Fruit fly (Drosophila melanogaster) whole organism, pupa: Measurements from ENCODE around the gene pasi2.

Source experiments
- CG10348 ChIP-seq: fragments of 200-800 bp; sonication (Bioruptor generic); IDR thresholded peaks from 2 replicates; pipeline ENCODE4 v1.3.6; 2022; ENCODE audit warnings: missing biosample characterization, missing genetic modification characterization
- CG12605 ChIP-seq: fragments of 200-800 bp; sonication (Bioruptor generic); IDR thresholded peaks from 2 replicates; pipeline ENCODE4 v1.3.6; 2022; ENCODE audit warnings: missing biosample characterization, missing genetic modification characterization
- CG13204 ChIP-seq: fragments of 200-800 bp; sonication (Bioruptor generic); optimal IDR thresholded peaks from 2 replicates; lab custom pipeline; 2018; ENCODE audit warnings: missing biosample characterization, mild to moderate bottlenecking, missing genetic modification characterization, moderate library complexity
- CG14655 ChIP-seq: fragments of 200-800 bp; sonication (Bioruptor generic); optimal IDR thresholded peaks from 3 replicates; lab custom pipeline; 2017; ENCODE audit warnings: mild to moderate bottlenecking, missing biosample characterization, missing genetic modification reagents, missing genetic modification characterization
- CG15710 ChIP-seq: fragments of 200-800 bp; sonication (Bioruptor generic); optimal IDR thresholded peaks from 2 replicates; lab custom pipeline; 2018; ENCODE audit warnings: missing biosample characterization, mild to moderate bottlenecking, missing genetic modification characterization, moderate library complexity
- CG17806 ChIP-seq: fragments of 200-800 bp; sonication (Bioruptor generic); optimal IDR thresholded peaks from 2 replicates; lab custom pipeline; 2018; ENCODE audit warnings: missing biosample characterization, mild to moderate bottlenecking, missing genetic modification characterization, moderate library complexity
- CG32121 ChIP-seq: fragments of 200-800 bp; sonication (Bioruptor generic); IDR thresholded peaks from 2 replicates; pipeline ENCODE4 v1.3.6; 2022; ENCODE audit warnings: missing biosample characterization, missing genetic modification characterization
- CG34367 ChIP-seq: fragments of 200-800 bp; sonication (Bioruptor generic); optimal IDR thresholded peaks from 2 replicates; lab custom pipeline; 2018; ENCODE audit warnings: missing biosample characterization, mild to moderate bottlenecking, missing genetic modification characterization
- CG4496 ChIP-seq: fragments of 200-800 bp; sonication (Bioruptor generic); IDR thresholded peaks from 3 replicates; pipeline ENCODE4 v1.3.6; 2022; ENCODE audit warnings: missing biosample characterization, missing genetic modification characterization
- CG8159 ChIP-seq: fragments of 200-800 bp; sonication (Bioruptor generic); optimal IDR thresholded peaks from 3 replicates; lab custom pipeline; 2018; ENCODE audit warnings: missing biosample characterization, mild to moderate bottlenecking, missing genetic modification characterization, moderate library complexity
- CG8301 ChIP-seq: fragments of 200-800 bp; sonication (Bioruptor generic); optimal IDR thresholded peaks from 2 replicates; lab custom pipeline; 2018; ENCODE audit warnings: missing biosample characterization, mild to moderate bottlenecking, missing genetic modification characterization
- CG9948 ChIP-seq: fragments of 200-800 bp; sonication (Bioruptor generic); optimal IDR thresholded peaks from 2 replicates; lab custom pipeline; 2018; ENCODE audit warnings: missing biosample characterization, mild to moderate bottlenecking, missing genetic modification characterization, moderate library complexity
- D1 ChIP-seq: fragments of 200-800 bp; sonication (Bioruptor generic); optimal IDR thresholded peaks from 2 replicates; lab custom pipeline; 2018; ENCODE audit warnings: missing biosample characterization, mild to moderate bottlenecking, missing genetic modification characterization, moderate library complexity
- EcR ChIP-seq: fragments of 200-800 bp; sonication (Bioruptor generic); optimal IDR thresholded peaks from 3 replicates; lab custom pipeline; 2019; ENCODE audit warnings: missing biosample characterization, missing genetic modification characterization, mild to moderate bottlenecking, moderate library complexity, missing genetic modification reagents
- Ets98B ChIP-seq: fragments of 200-800 bp; sonication (Bioruptor generic); IDR thresholded peaks from 2 replicates; pipeline ENCODE4 v1.3.6; 2022; ENCODE audit warnings: missing biosample characterization, missing genetic modification characterization
- Pif1A ChIP-seq: fragments of 200-800 bp; sonication (Bioruptor generic); optimal IDR thresholded peaks from 3 replicates; lab custom pipeline; 2016; ENCODE audit warnings: missing biosample characterization, missing genetic modification characterization
- Pif1B ChIP-seq: fragments of 200-800 bp; sonication (Bioruptor generic); optimal IDR thresholded peaks from 3 replicates; lab custom pipeline; 2016; ENCODE audit warnings: missing biosample characterization, missing genetic modification characterization
- Snoo ChIP-seq: fragments of 200-800 bp; sonication (Bioruptor generic); optimal IDR thresholded peaks from 3 replicates; lab custom pipeline; 2017; ENCODE audit warnings: missing biosample characterization, mild to moderate bottlenecking, missing genetic modification characterization, inconsistent platforms
- fd96Ca ChIP-seq: fragments of 200-800 bp; sonication (Bioruptor generic); IDR thresholded peaks from 3 replicates; pipeline ENCODE4 v1.3.6; 2022; ENCODE audit warnings: missing biosample characterization, missing genetic modification characterization
- gl ChIP-seq: fragments of 200-800 bp; sonication (Bioruptor generic); optimal IDR thresholded peaks from 2 replicates; lab custom pipeline; 2018; ENCODE audit warnings: missing biosample characterization, mild to moderate bottlenecking, missing genetic modification characterization
- rn ChIP-seq: fragments of 200-800 bp; sonication (Bioruptor generic); IDR thresholded peaks from 2 replicates; pipeline ENCODE4 v1.3.6; 2022; ENCODE audit warnings: missing biosample characterization, missing genetic modification characterization

pasi2 gene

dm6 chr3R:9363066-9363719 lies 28.2 kb downstream of the pasi2 start, which contains the start of gene CG18473:
Gene CG18473 (plus strand): TSS chr3R:9363305.
- TF ChIP-seq Pif1B (GFP tag; lab: Kevin White, UChicago) (no peak), CG13204 (GFP tag; lab: Kevin White, UChicago) (no peak), Ets98B (no peak), D1 (tag; lab: Kevin White, UChicago) (no peak), Pif1A (GFP tag; lab: Kevin White, UChicago) (no peak)

dm6 chr3R:9365121-9365520 lies 30.2 kb downstream of the pasi2 start, which contains the start of gene Srr:
Gene Srr (plus strand): TSS chr3R:9365398.
- TF ChIP-seq rn (GFP tag; lab: Robert Waterston, UW), result no peak
- no peak for TF ChIP-seq CG15710
- no peak for TF ChIP-seq CG32121 (GFP tag; lab: Robert Waterston, UW)
- no peak for TF ChIP-seq CG14655 (GFP tag; lab: Kevin White, UChicago)
- TF ChIP-seq CG4496 (GFP tag; lab: Robert Waterston, UW), result no peak
- TF ChIP-seq CG10348 (GFP tag; lab: Robert Waterston, UW), result no peak
- TF ChIP-seq gl (tag; lab: Kevin White, UChicago), result no peak
- TF ChIP-seq Ets98B, result no peak
- no peak for TF ChIP-seq D1 (tag; lab: Kevin White, UChicago)
- TF ChIP-seq CG17806, result no peak
- TF ChIP-seq, all 21 proteins: peak for 0

dm6 chr3R:9365893-9366500 lies 31.0 kb downstream of the pasi2 start:
- TF ChIP-seq Ets98B (no peak), D1 (tag; lab: Kevin White, UChicago) (no peak), rn (GFP tag; lab: Robert Waterston, UW) (no peak), CG15710 (no peak), gl (tag; lab: Kevin White, UChicago) (no peak), CG4496 (GFP tag; lab: Robert Waterston, UW) (no peak), Pif1B (GFP tag; lab: Kevin White, UChicago) (no peak), CG9948 (tag; lab: Kevin White, UChicago) (no peak), CG32121 (GFP tag; lab: Robert Waterston, UW) (no peak), EcR (GFP tag; lab: Kevin White, UChicago) (no peak), CG13204 (GFP tag; lab: Kevin White, UChicago) (no peak), fd96Ca (GFP tag; lab: Robert Waterston, UW) (no peak), CG8301 (tag; lab: Kevin White, UChicago) (no peak), CG14655 (GFP tag; lab: Kevin White, UChicago) (no peak), CG8159 (tag; lab: Kevin White, UChicago) (no peak), Snoo (tag; lab: Kevin White, UChicago) (no peak), CG34367 (tag; lab: Kevin White, UChicago) (no peak), CG12605 (no peak), CG17806 (no peak), CG10348 (GFP tag; lab: Robert Waterston, UW) (no peak)

dm6 chr3R:9370413-9370812 lies 35.4 kb downstream of the pasi2 start:
- no peak for TF ChIP-seq CG9948 (tag; lab: Kevin White, UChicago)
- TF ChIP-seq Ets98B, result peak; percentile 63; the same call in 1 of the 2 replicates
- TF ChIP-seq rn (GFP tag; lab: Robert Waterston, UW), result no peak
- no peak for TF ChIP-seq CG8159 (tag; lab: Kevin White, UChicago)
- TF ChIP-seq CG8301 (tag; lab: Kevin White, UChicago), result peak; percentile 33
- TF ChIP-seq CG4496 (GFP tag; lab: Robert Waterston, UW), result no peak
- TF ChIP-seq CG14655 (GFP tag; lab: Kevin White, UChicago), result no peak
- no peak for TF ChIP-seq gl (tag; lab: Kevin White, UChicago)
- TF ChIP-seq D1 (tag; lab: Kevin White, UChicago), result no peak
- no peak for TF ChIP-seq fd96Ca (GFP tag; lab: Robert Waterston, UW)
- TF ChIP-seq CG17806, result no peak
- TF ChIP-seq Pif1A (GFP tag; lab: Kevin White, UChicago), result peak; percentile 24
- TF ChIP-seq CG12605, result no peak
- TF ChIP-seq CG10348 (GFP tag; lab: Robert Waterston, UW), result no peak
- TF ChIP-seq Snoo (tag; lab: Kevin White, UChicago), result no peak
- TF ChIP-seq CG32121 (GFP tag; lab: Robert Waterston, UW), result peak; percentile 65; the same call in 1 of the 2 replicates

dm6 chr3R:9376789-9377188 lies 41.8 kb downstream of the pasi2 start:
- TF ChIP-seq CG8159 (tag; lab: Kevin White, UChicago) (no peak), Ets98B (no peak), Snoo (tag; lab: Kevin White, UChicago) (no peak), CG15710 (no peak), CG17806 (no peak), CG9948 (tag; lab: Kevin White, UChicago) (no peak), CG13204 (GFP tag; lab: Kevin White, UChicago) (no peak), CG8301 (tag; lab: Kevin White, UChicago) (no peak), fd96Ca (GFP tag; lab: Robert Waterston, UW) (no peak)
- TF ChIP-seq, all 21 proteins: peak for 0
